Worm (Caenorhabditis elegans) whole organism, mixed stage, embryonic: ENCODE data around the gene gst-30.

Experiments
- blmp-1 ChIP-seq: fragments of 150-350 bp; optimal IDR thresholded peaks from 2 replicates; lab custom pipeline; 2014; ENCODE audit warnings: missing biosample characterization, missing genetic modification characterization
- flh-1 ChIP-seq: fragments of 200-800 bp; sonication (Bioruptor generic); optimal IDR thresholded peaks from 2 replicates; lab custom pipeline; 2018; ENCODE audit warnings: mild to moderate bottlenecking, missing genetic modification characterization, moderate library complexity, missing compliant biosample characterization
- lsy-2 ChIP-seq: fragments of 150-350 bp; optimal IDR thresholded peaks from 2 replicates; lab custom pipeline; 2014; ENCODE audit warnings: missing biosample characterization, missing genetic modification characterization
- mep-1 ChIP-seq: fragments of 150-350 bp; optimal IDR thresholded peaks from 2 replicates; lab custom pipeline; 2017; ENCODE audit warnings: missing biosample characterization, missing genetic modification reagents, missing genetic modification characterization, inconsistent platforms
- nhr-12 ChIP-seq: fragments of 150-350 bp; optimal IDR thresholded peaks from 2 replicates; lab custom pipeline; 2014; ENCODE audit warnings: missing biosample characterization, missing genetic modification characterization
- nhr-237 ChIP-seq: fragments of 150-350 bp; optimal IDR thresholded peaks from 2 replicates; lab custom pipeline; 2014; ENCODE audit warnings: missing biosample characterization, missing genetic modification characterization
- nhr-76 ChIP-seq: sonication (generic microtip); optimal IDR thresholded peaks from 2 replicates; lab custom pipeline; 2017; ENCODE audit warnings: missing biosample characterization, missing genetic modification characterization
- pha-4 ChIP-seq: fragments of 150-350 bp; optimal IDR thresholded peaks from 2 replicates; lab custom pipeline; 2018; ENCODE audit warnings: missing biosample characterization, missing genetic modification reagents, missing genetic modification characterization
- snpc-4 ChIP-seq: fragments of 150-350 bp; optimal IDR thresholded peaks from 2 replicates; lab custom pipeline; 2014; ENCODE audit warnings: missing biosample characterization, missing genetic modification characterization
- tbx-8 ChIP-seq: fragments of 200-800 bp; sonication (Bioruptor generic); optimal IDR thresholded peaks from 2 replicates; lab custom pipeline; 2018; ENCODE audit warnings: mild to moderate bottlenecking, missing genetic modification characterization, moderate library complexity, missing compliant biosample characterization
- unc-39 ChIP-seq: fragments of 150-350 bp; optimal IDR thresholded peaks from 2 replicates; lab custom pipeline; 2014; ENCODE audit warnings: missing biosample characterization, missing genetic modification characterization
- unc-62 ChIP-seq: fragments of 150-350 bp; optimal IDR thresholded peaks from 2 replicates; lab custom pipeline; 2014; ENCODE audit warnings: missing biosample characterization, missing genetic modification reagents, missing genetic modification characterization
- ztf-11 ChIP-seq: fragments of 150-350 bp; optimal IDR thresholded peaks from 2 replicates; lab custom pipeline; 2014; ENCODE audit warnings: missing biosample characterization, missing genetic modification characterization

DNA sequence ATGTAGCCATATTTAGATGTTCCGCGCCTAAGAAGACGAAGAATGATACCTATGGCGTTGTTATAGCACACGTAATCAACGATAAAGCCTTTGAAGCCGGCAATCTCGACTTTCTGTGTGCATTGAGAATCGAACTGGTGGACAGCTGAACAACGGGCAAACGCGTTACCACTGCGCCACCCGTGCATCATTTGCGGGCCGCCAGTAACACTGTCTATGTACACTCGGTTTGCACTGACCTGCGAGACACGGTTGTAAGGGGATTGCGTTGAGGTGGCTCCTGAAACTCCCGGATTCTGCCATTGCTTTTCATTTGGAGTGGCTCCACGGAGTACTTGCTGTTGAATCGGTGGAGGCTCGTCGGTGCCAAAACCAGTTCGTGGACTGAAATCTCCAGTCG, 7.5 kb upstream of the gst-30 start:
- TF ChIP-seq unc-62: no peak
- no peak for TF ChIP-seq tbx-8
- no peak for TF ChIP-seq mep-1 (tag; lab: Kevin White, UChicago)
- TF ChIP-seq nhr-237 (tag; lab: Kevin White, UChicago): no peak
- TF ChIP-seq lsy-2 (tag; lab: Kevin White, UChicago): no peak
- TF ChIP-seq snpc-4 (tag; lab: Kevin White, UChicago): no peak
- TF ChIP-seq nhr-12: no peak
- TF ChIP-seq flh-1 (GFP tag; lab: Kevin White, UChicago): peak; percentile 40
- TF ChIP-seq unc-39 (tag; lab: Kevin White, UChicago): no peak
- peak; percentile 25 for TF ChIP-seq nhr-76 (tag; lab: Kevin White, UChicago)
- TF ChIP-seq pha-4 (tag; lab: Kevin White, UChicago): peak; percentile 24
- TF ChIP-seq ztf-11 (tag; lab: Kevin White, UChicago): no peak
- no peak for TF ChIP-seq blmp-1
